Worm (Caenorhabditis elegans) whole organism, L4 larva: ENCODE measurements around the gene F47F2.1.

ENCODE experiments used
- D1046.2 ChIP-seq: fragments of 200-800 bp; sonication (Bioruptor generic); IDR thresholded peaks from 2 replicates; pipeline ENCODE4 v1.3.6; 2022; ENCODE audit warnings: missing genetic modification characterization, missing compliant biosample characterization
- F37D6.2 ChIP-seq: sonication (generic microtip); optimal IDR thresholded peaks from 2 replicates; lab custom pipeline; 2016; ENCODE audit warnings: mild to moderate bottlenecking, missing genetic modification characterization, missing compliant biosample characterization
- T26A8.4 ChIP-seq: fragments of 200-800 bp; sonication (Bioruptor generic); IDR thresholded peaks from 2 replicates; pipeline ENCODE4 v1.3.6; 2022; ENCODE audit warnings: missing genetic modification characterization, missing compliant biosample characterization
- Y105C5A.15 ChIP-seq: fragments of 200-800 bp; sonication (Bioruptor generic); IDR thresholded peaks from 2 replicates; pipeline ENCODE4 v1.3.6; 2022; ENCODE audit warnings: missing genetic modification characterization, missing compliant biosample characterization
- aha-1 ChIP-seq: fragments of 150-350 bp; peaks from one replicate; lab custom pipeline; 2014; ENCODE audit warnings: missing biosample characterization, missing genetic modification characterization
- ceh-82 ChIP-seq: sonication (generic microtip); optimal IDR thresholded peaks from 2 replicates; lab custom pipeline; 2017; ENCODE audit warnings: missing biosample characterization, missing genetic modification characterization
- ces-1 ChIP-seq: fragments of 150-350 bp; sonication (generic microtip); optimal IDR thresholded peaks from 4 replicates; lab custom pipeline; 2014; ENCODE audit warnings: missing biosample characterization, missing genetic modification reagents, missing genetic modification characterization
- cey-2 ChIP-seq: sonication (generic microtip); optimal IDR thresholded peaks from 3 replicates; lab custom pipeline; 2017; ENCODE audit warnings: missing genetic modification characterization, mild to moderate bottlenecking, missing compliant biosample characterization, antibody characterized with exemption, borderline replicate concordance; ENCODE audit not compliant: insufficient read depth
- ctbp-1 ChIP-seq: fragments of 200-800 bp; sonication (Bioruptor generic); IDR thresholded peaks from 2 replicates; pipeline ENCODE4 v1.3.6; 2022; ENCODE audit warnings: missing genetic modification reagents, missing genetic modification characterization, missing compliant biosample characterization
- daf-16 ChIP-seq, 3 experiments: sonication (generic microtip); optimal IDR thresholded peaks; 2 replicates each; lab custom pipeline; 2016 to 2017; ENCODE audit warnings: missing genetic modification characterization in 3 of 3, missing genetic modification reagents in 3 of 3, mild to moderate bottlenecking in 2 of 3, missing compliant biosample characterization in 2 of 3, missing biosample characterization in 1 of 3, moderate library complexity in 1 of 3
- dmd-6 ChIP-seq: fragments of 200-800 bp; sonication (Bioruptor generic); IDR thresholded peaks from 2 replicates; pipeline ENCODE4 v1.3.6; 2022; ENCODE audit warnings: missing genetic modification reagents, missing genetic modification characterization, missing compliant biosample characterization
- dpl-1 ChIP-seq: fragments of 150-350 bp; optimal IDR thresholded peaks from 2 replicates; lab custom pipeline; 2014; ENCODE audit warnings: missing biosample characterization, missing genetic modification reagents, missing genetic modification characterization
- egl-27 ChIP-seq: sonication (generic microtip); optimal IDR thresholded peaks from 3 replicates; lab custom pipeline; 2017; ENCODE audit warnings: missing biosample characterization, missing genetic modification reagents, missing genetic modification characterization
- hlh-11 ChIP-seq: fragments of 200-800 bp; sonication (Bioruptor generic); optimal IDR thresholded peaks from 2 replicates; lab custom pipeline; 2018; ENCODE audit warnings: mild to moderate bottlenecking, missing genetic modification characterization, missing compliant biosample characterization
- hmg-1.1 ChIP-seq: fragments of 200-800 bp; sonication (Bioruptor generic); IDR thresholded peaks from 2 replicates; pipeline ENCODE4 v1.3.6; 2022; ENCODE audit warnings: missing genetic modification reagents, missing genetic modification characterization, missing compliant biosample characterization
- jun-1 ChIP-seq: fragments of 150-350 bp; optimal IDR thresholded peaks from 2 replicates; lab custom pipeline; 2014; ENCODE audit warnings: missing biosample characterization, missing genetic modification reagents, missing genetic modification characterization
- lin-15B ChIP-seq: fragments of 150-350 bp; sonication (generic microtip); optimal IDR thresholded peaks from 3 replicates; lab custom pipeline; 2014; ENCODE audit warnings: missing biosample characterization, missing genetic modification characterization
- lsy-2 ChIP-seq, 2 experiments: fragments of 150-350 bp in 1 of 2; sonication (generic microtip) in 1 of 2; optimal IDR thresholded peaks; 2 replicates each; lab custom pipeline; 2014 to 2017; ENCODE audit warnings: missing biosample characterization in 2 of 2, missing genetic modification characterization in 2 of 2
- madf-5 ChIP-seq, 2 experiments: fragments of 200-800 bp; sonication (Bioruptor generic); IDR thresholded peaks; 2 replicates each; pipeline ENCODE4 v1.3.6; 2022; ENCODE audit warnings: missing compliant biosample characterization in 2 of 2, missing genetic modification characterization in 2 of 2
- mdl-1 ChIP-seq, 2 experiments: fragments of 150-350 bp in 1 of 2; sonication (generic microtip) in 1 of 2; optimal IDR thresholded peaks; 2 replicates each; lab custom pipeline; 2014 to 2017; ENCODE audit warnings: missing biosample characterization in 2 of 2, missing genetic modification characterization in 2 of 2
- mes-2 ChIP-seq: sonication (generic microtip); optimal IDR thresholded peaks from 2 replicates; lab custom pipeline; 2016; ENCODE audit warnings: missing genotype, mild to moderate bottlenecking, missing genetic modification characterization, missing compliant biosample characterization; ENCODE audit not compliant: poor library complexity, severe bottlenecking
- mxl-3 ChIP-seq: fragments of 200-800 bp; sonication (Bioruptor generic); optimal IDR thresholded peaks from 2 replicates; lab custom pipeline; 2018; ENCODE audit warnings: mild to moderate bottlenecking, missing genetic modification characterization, missing compliant biosample characterization
- nhr-10 ChIP-seq: fragments of 150-350 bp; optimal IDR thresholded peaks from 2 replicates; lab custom pipeline; 2014; ENCODE audit warnings: missing biosample characterization, missing genetic modification characterization
- nhr-11 ChIP-seq: fragments of 150-350 bp; optimal IDR thresholded peaks from 2 replicates; lab custom pipeline; 2014; ENCODE audit warnings: missing biosample characterization, missing genetic modification characterization
- nhr-237 ChIP-seq: sonication (generic microtip); optimal IDR thresholded peaks from 2 replicates; lab custom pipeline; 2017; ENCODE audit warnings: missing biosample characterization, missing genetic modification characterization
- nhr-42 ChIP-seq: fragments of 200-800 bp; sonication (Bioruptor generic); IDR thresholded peaks from 2 replicates; pipeline ENCODE4 v1.3.6; 2022; ENCODE audit warnings: missing genetic modification characterization, missing compliant biosample characterization
- set-16 ChIP-seq: fragments of 200-800 bp; sonication (Bioruptor generic); IDR thresholded peaks from 2 replicates; pipeline ENCODE4 v1.3.6; 2022; ENCODE audit warnings: missing genetic modification reagents, missing genetic modification characterization, missing compliant biosample characterization
- tag-97 ChIP-seq: fragments of 200-800 bp; sonication (Bioruptor generic); IDR thresholded peaks from 2 replicates; pipeline ENCODE4 v1.3.6; 2022; ENCODE audit warnings: missing genetic modification characterization, missing compliant biosample characterization
- unc-62 ChIP-seq, 3 experiments: fragments of 150-350 bp in 1 of 3; sonication (generic microtip); optimal IDR thresholded peaks in 2 of 3; peaks in 1 of 3; 1 replicate in 1 of 3; 2 replicates in 2 of 3; lab custom pipeline; 2014 to 2017; ENCODE audit warnings: missing biosample characterization in 3 of 3, missing genetic modification characterization in 3 of 3, missing genetic modification reagents in 3 of 3, missing genotype in 1 of 3
- zip-11 ChIP-seq: fragments of 200-800 bp; sonication (Bioruptor generic); IDR thresholded peaks from 2 replicates; pipeline ENCODE4 v1.3.6; 2022; ENCODE audit warnings: missing genetic modification characterization, missing compliant biosample characterization

Gene F47F2.1

ce11 chrX:3875714-3876113 is 2.6 kb upstream of the F47F2.1 start:
- TF ChIP-seq mdl-1 (tag; optimal IDR thresholded peaks at IDR 0.05; lab: Kevin White, UChicago) = no peak
- TF ChIP-seq ces-1 (GFP tag; lab: Kevin White, UChicago) = peak; percentile 84
- TF ChIP-seq mxl-3 (GFP tag; lab: Kevin White, UChicago) = no peak
- no peak for TF ChIP-seq ceh-82
- TF ChIP-seq tag-97 = no peak
- TF ChIP-seq aha-1 (tag; lab: Kevin White, UChicago) = peak; percentile 45
- no peak for TF ChIP-seq ctbp-1
- TF ChIP-seq, all 104 proteins: peak for 2

DNA sequence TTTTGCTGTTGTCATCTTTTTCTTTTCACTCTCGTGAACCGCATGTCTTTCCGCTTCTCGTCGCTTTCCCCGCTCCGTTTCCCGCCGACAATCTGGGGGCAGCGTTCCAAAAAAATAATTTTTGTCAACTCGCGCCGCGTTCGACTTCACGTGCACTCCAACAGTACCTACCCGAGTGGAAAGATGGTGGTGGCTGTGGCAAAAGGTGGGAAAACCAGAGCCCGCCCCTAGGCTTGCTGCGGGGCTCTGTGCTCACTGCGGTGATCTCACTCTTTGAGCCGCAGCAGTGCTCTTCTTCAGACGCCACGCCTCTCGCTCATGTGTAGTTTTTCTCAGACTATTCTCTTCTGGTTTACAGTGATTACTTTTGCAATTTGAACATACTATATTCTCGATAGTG is 9.3 kb downstream of the F47F2.1 start:
- TF ChIP-seq cey-2 (tag; lab: Kevin White, UChicago) (no peak), hmg-1.1 (no peak), madf-5 (GFP tag; IDR thresholded peaks at IDR 0.05; lab: Robert Waterston, UW) (no peak), Y105C5A.15 (no peak), lsy-2 (tag; optimal IDR thresholded peaks at IDR 0.05; lab: Kevin White, UChicago) (no peak), nhr-42 (no peak), set-16 (peak; percentile 79), nhr-237 (tag; lab: Kevin White, UChicago) (no peak)
- TF ChIP-seq, all 104 proteins: peak for 1

ce11 chrX:3895577-3895976 is 17.2 kb downstream of the F47F2.1 start, which contains the start of gene F47F2.3:
Gene F47F2.3 (minus strand): TSS chrX:3895677.
- no peak for TF ChIP-seq dpl-1 (GFP tag; lab: Kevin White, UChicago)
- no peak for TF ChIP-seq mes-2 (tag; lab: Kevin White, UChicago)
- no peak for TF ChIP-seq F37D6.2 (tag; lab: Kevin White, UChicago)
- TF ChIP-seq nhr-42 = no peak
- no peak for TF ChIP-seq zip-11 (GFP tag; lab: Robert Waterston, UW)

DNA sequence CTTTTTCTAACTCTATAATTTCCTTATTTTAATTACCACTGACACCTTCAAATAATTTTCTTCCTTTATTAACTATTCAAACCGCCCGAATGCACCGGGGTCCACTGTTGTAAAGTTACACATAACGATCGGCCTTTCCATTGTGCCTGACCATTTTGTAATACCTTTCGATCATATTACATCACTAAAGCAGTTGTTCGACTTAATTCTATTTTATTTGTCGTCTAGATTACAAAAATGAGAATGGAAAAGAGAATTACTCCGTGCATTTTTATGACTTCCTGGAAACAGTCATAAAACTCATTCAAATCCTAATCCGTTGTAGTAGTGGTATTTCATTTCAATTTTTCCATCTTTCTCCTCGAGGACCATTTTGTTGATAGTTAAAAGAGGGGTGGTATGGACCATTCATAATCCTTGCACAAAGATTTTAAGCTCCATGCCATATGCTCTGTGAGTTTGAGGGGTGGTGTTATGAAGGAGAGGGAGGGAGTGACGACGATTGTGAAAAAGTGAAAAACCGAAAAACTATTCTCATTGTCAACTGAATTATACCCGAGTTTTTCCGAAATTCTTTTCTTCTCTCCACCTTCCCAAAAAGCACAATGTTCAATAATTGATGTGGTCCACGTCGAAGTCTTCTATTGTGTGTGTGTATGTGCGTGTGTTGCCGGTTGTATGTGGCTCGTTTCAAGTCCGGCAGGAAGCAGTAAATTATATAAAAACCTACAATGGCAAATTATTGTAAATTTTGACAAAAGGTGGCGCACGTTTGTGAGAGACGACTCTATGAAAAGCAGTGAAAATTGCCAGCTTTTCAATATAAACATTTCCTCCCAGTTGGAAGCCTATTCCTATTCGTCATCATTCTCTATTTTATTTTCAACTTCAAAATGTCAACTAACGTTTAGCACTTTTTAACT is 20.2 kb downstream of the F47F2.1 start:
- TF ChIP-seq aha-1 (tag; lab: Kevin White, UChicago) (peak; percentile 64), unc-62 (GFP tag; optimal IDR thresholded peaks at IDR 0.05 in 1 of 2; lab: Kevin White, UChicago) (peak in 1 of 2 experiments; percentile 95), unc-62 (tag; optimal IDR thresholded peaks at IDR 0.05; lab: Kevin White, UChicago) (no peak), nhr-10 (no peak)

ce11 chrX:3900715-3901114 is 22.4 kb downstream of the F47F2.1 start:
- TF ChIP-seq egl-27 (tag; lab: Kevin White, UChicago) (no peak), T26A8.4 (GFP tag; lab: Robert Waterston, UW) (0 out of 2 replicates have a peak, but pooled peaks have one; percentile 24), dmd-6 (0 out of 2 replicates have a peak, but pooled peaks have one; percentile 9), daf-16 (GFP tag; optimal IDR thresholded peaks at IDR 0.05; lab: Kevin White, UChicago) (peak in 1 of 2 experiments; percentile 27), daf-16 (tag; optimal IDR thresholded peaks at IDR 0.05; lab: Kevin White, UChicago) (no peak), D1046.2 (peak; percentile 54; the same call in 1 of the 2 replicates), jun-1 (tag; lab: Kevin White, UChicago) (no peak), hlh-11 (tag; lab: Kevin White, UChicago) (peak; percentile 65), set-16 (peak; percentile 84; the same call in 1 of the 2 replicates), lin-15B (no peak), ces-1 (GFP tag; lab: Kevin White, UChicago) (no peak), nhr-11 (tag; lab: Kevin White, UChicago) (peak; percentile 10)
